Fruit fly (Drosophila melanogaster) whole organism: Measurements from ENCODE around the gene Atac1.

ENCODE experiments used
- Dll ChIP-seq: fragments of >200 bp; optimal IDR thresholded peaks from 2 replicates; lab custom pipeline; 2017
- EcR ChIP-seq, 2 experiments: fragments of >200 bp; optimal IDR thresholded peaks; 2 replicates each; lab custom pipeline; 2017; ENCODE audit warnings: missing biosample characterization in 2 of 2, missing genetic modification characterization in 2 of 2, missing genetic modification reagents in 2 of 2
- pan ChIP-seq: fragments of >200 bp; optimal IDR thresholded peaks from 2 replicates; lab custom pipeline; 2017
- psq ChIP-seq: fragments of >200 bp; optimal IDR thresholded peaks from 2 replicates; lab custom pipeline; 2017
- usp ChIP-seq: fragments of >200 bp; optimal IDR thresholded peaks from 2 replicates; lab custom pipeline; 2017; ENCODE audit warnings: missing biosample characterization, missing genetic modification characterization, mixed read lengths

DNA sequence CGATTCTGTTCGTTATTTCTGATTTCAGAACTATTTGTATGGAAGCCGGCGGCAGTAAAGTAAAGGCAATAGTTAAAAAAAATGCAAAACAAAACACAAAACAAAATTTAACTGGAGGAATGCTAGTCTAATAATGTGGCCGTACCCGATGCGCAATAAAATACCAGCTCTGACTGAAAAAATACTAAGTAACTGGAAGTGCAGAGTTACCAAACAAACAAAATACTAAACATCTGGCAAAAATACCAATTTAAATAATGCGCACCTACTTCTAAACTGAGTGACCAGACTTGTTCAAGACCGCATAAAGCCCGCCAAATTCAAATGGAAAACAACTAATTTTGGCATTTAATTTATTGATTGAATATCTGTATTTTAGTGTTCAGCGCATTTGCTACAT lies 46.2 kb downstream of the Atac1 start, which contains the start of gene Wee1:
- no peak for TF ChIP-seq pan (lab: Kevin White, UChicago)
- TF ChIP-seq Dll, result no peak
- no peak for TF ChIP-seq psq (lab: Kevin White, UChicago)
- TF ChIP-seq usp (GFP tag; lab: Kevin White, UChicago), result no peak
- TF ChIP-seq EcR (GFP tag; optimal IDR thresholded peaks at IDR 0.05; lab: Kevin White, UChicago), result no peak
